Worm (Caenorhabditis elegans) whole organism, L3 larva: Measurements from ENCODE around the gene pdk-1.

Source experiments
- R02D3.7 ChIP-seq: fragments of 150-350 bp; optimal IDR thresholded peaks from 2 replicates; lab custom pipeline; 2014; ENCODE audit warnings: missing biosample characterization, missing genetic modification characterization
- ama-1 ChIP-seq: fragments of 150-350 bp; optimal IDR thresholded peaks from 2 replicates; lab custom pipeline; 2018
- fos-1 ChIP-seq: fragments of 150-350 bp; optimal IDR thresholded peaks from 2 replicates; lab custom pipeline; 2014; ENCODE audit warnings: missing biosample characterization, missing genetic modification characterization
- lin-39 ChIP-seq: fragments of 150-350 bp; optimal IDR thresholded peaks from 2 replicates; lab custom pipeline; 2018; ENCODE audit warnings: missing biosample characterization, missing genetic modification reagents, missing genetic modification characterization
- nhr-12 ChIP-seq: fragments of 150-350 bp; optimal IDR thresholded peaks from 2 replicates; lab custom pipeline; 2014; ENCODE audit warnings: missing biosample characterization, missing genetic modification characterization
- nhr-237 ChIP-seq: fragments of 150-350 bp; optimal IDR thresholded peaks from 2 replicates; lab custom pipeline; 2014; ENCODE audit warnings: missing biosample characterization, missing genetic modification characterization
- nhr-28 ChIP-seq: fragments of 150-350 bp; optimal IDR thresholded peaks from 2 replicates; lab custom pipeline; 2014; ENCODE audit warnings: missing biosample characterization, missing genetic modification characterization
- pha-4 ChIP-seq: fragments of 150-350 bp; optimal IDR thresholded peaks from 2 replicates; lab custom pipeline; 2014; ENCODE audit warnings: missing biosample characterization, missing genetic modification reagents, missing genetic modification characterization
- snpc-4 ChIP-seq: fragments of 150-350 bp; optimal IDR thresholded peaks from 2 replicates; lab custom pipeline; 2014; ENCODE audit warnings: missing biosample characterization, missing genetic modification characterization
- tbx-2 ChIP-seq: sonication (generic microtip); optimal IDR thresholded peaks from 2 replicates; lab custom pipeline; 2016; ENCODE audit warnings: mild to moderate bottlenecking, missing genetic modification characterization, missing compliant biosample characterization
- zag-1 ChIP-seq: fragments of 150-350 bp; optimal IDR thresholded peaks from 2 replicates; lab custom pipeline; 2014; ENCODE audit warnings: missing biosample characterization, missing genetic modification characterization

DNA sequence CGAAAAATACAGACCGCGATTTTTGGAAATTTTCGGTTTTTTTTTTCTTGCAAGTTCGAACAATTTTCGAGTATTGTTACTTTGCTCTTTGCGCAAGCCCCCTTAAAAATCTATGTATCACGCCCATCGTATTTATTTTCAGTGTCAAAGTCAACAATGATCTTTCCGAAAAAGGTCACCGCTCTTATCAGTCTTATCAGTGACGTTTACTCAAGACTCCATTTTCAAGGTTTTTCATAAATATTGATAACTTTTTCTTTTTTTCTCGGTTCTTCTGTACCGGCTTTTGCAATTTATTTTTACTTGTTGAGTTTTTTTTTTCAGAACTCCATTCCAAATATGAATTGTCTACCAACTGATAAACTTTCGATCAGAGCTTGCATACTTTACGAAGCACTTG, 50.5 kb downstream of the pdk-1 start, which contains the start of gene fbxa-190:
- TF ChIP-seq snpc-4 (tag; lab: Kevin White, UChicago) = no peak
- TF ChIP-seq nhr-237 (tag; lab: Kevin White, UChicago) = no peak
- no peak for TF ChIP-seq fos-1
- TF ChIP-seq tbx-2 (tag; lab: Kevin White, UChicago) = no peak
- TF ChIP-seq lin-39 (tag; lab: Kevin White, UChicago) = no peak
- no peak for TF ChIP-seq nhr-12 (tag; lab: Kevin White, UChicago)
- no peak for TF ChIP-seq R02D3.7
- TF ChIP-seq pha-4 (tag; lab: Kevin White, UChicago) = peak; percentile 41
- no peak for TF ChIP-seq zag-1 (tag; lab: Kevin White, UChicago)
- TF ChIP-seq nhr-28 = no peak
- no peak for TF ChIP-seq ama-1 (lab: Kevin White, UChicago)
